Worm (Caenorhabditis elegans) whole organism, mixed stage, embryonic: ENCODE data around the gene col-114.

Source experiments
- ces-1 ChIP-seq: fragments of 150-350 bp; optimal IDR thresholded peaks from 2 replicates; lab custom pipeline; 2014; ENCODE audit warnings: missing biosample characterization, missing genetic modification reagents, missing genetic modification characterization
- lin-13 ChIP-seq: fragments of 150-350 bp; optimal IDR thresholded peaks from 2 replicates; lab custom pipeline; 2014; ENCODE audit warnings: missing biosample characterization, missing genetic modification characterization
- nhr-12 ChIP-seq: fragments of 150-350 bp; optimal IDR thresholded peaks from 2 replicates; lab custom pipeline; 2014; ENCODE audit warnings: missing biosample characterization, missing genetic modification characterization
- nhr-76 ChIP-seq: sonication (generic microtip); optimal IDR thresholded peaks from 2 replicates; lab custom pipeline; 2017; ENCODE audit warnings: missing biosample characterization, missing genetic modification characterization
- pha-4 ChIP-seq: fragments of 150-350 bp; optimal IDR thresholded peaks from 2 replicates; lab custom pipeline; 2018; ENCODE audit warnings: missing biosample characterization, missing genetic modification reagents, missing genetic modification characterization

DNA sequence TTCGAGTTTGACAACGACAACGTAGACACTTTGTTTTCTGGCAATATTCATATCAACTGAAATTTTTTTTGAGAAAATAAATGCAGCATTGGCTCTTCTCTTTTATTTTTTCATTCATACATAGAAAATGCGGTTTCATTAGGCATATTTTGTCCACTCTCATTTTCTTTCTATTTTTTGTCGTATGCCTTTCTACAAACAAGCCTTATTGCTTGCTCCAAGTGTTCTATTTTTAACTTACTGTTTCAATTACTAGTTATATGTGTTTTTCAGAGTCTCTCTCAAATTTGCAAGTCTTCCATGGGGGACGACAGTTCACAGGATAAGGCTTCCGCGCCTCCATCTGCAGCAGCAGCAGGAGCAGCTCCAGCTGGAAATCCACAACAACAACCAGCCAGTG is 40.5 kb downstream of the col-114 start, which contains the start of gene kcc-1:
- TF ChIP-seq nhr-76: no peak
- TF ChIP-seq nhr-12 (tag; lab: Kevin White, UChicago): no peak
- no peak for TF ChIP-seq pha-4 (tag; lab: Kevin White, UChicago)
- TF ChIP-seq ces-1 (GFP tag; lab: Kevin White, UChicago): no peak
- no peak for TF ChIP-seq lin-13 (tag; lab: Kevin White, UChicago)
